Worm (Caenorhabditis elegans) whole organism, young adult: Measurements from ENCODE around the gene F41G3.3.

Experiments used
- B0261.1 ChIP-seq: sonication (generic microtip); optimal IDR thresholded peaks from 2 replicates; lab custom pipeline; 2016; ENCODE audit warnings: mild to moderate bottlenecking, missing genetic modification characterization, moderate library complexity, missing compliant biosample characterization
- B0336.3 ChIP-seq: fragments of 200-800 bp; sonication (Bioruptor generic); IDR thresholded peaks from 2 replicates; pipeline ENCODE4 v1.3.6; 2022; ENCODE audit warnings: missing genetic modification characterization, missing compliant biosample characterization
- C06A6.2 ChIP-seq: fragments of 200-800 bp; sonication (Bioruptor generic); conservative IDR thresholded peaks from 2 replicates; pipeline ENCODE4 v1.3.6; 2022; ENCODE audit warnings: missing genetic modification characterization, missing compliant biosample characterization
- K11D2.4 ChIP-seq: fragments of 200-800 bp; sonication (Bioruptor generic); IDR thresholded peaks from 2 replicates; pipeline ENCODE4 v1.3.6; 2022; ENCODE audit warnings: missing genetic modification reagents, missing genetic modification characterization, missing compliant biosample characterization
- ZK185.1 ChIP-seq: sonication (generic microtip); optimal IDR thresholded peaks from 2 replicates; lab custom pipeline; 2016; ENCODE audit warnings: mild to moderate bottlenecking, missing genetic modification characterization, missing compliant biosample characterization; ENCODE audit not compliant: poor library complexity, severe bottlenecking
- akir-1 ChIP-seq: fragments of 200-800 bp; sonication (Bioruptor generic); optimal IDR thresholded peaks from 2 replicates; lab custom pipeline; 2018; ENCODE audit warnings: mild to moderate bottlenecking, missing genetic modification characterization, moderate library complexity, missing compliant biosample characterization
- ama-1 ChIP-seq, 3 experiments: fragments of 150-350 bp in 1 of 3; sonication (generic microtip) in 2 of 3; optimal IDR thresholded peaks; 2 replicates each; lab custom pipeline; 2014 to 2018; ENCODE audit warnings: missing biosample characterization in 2 of 3, missing genetic modification characterization in 2 of 3, missing genetic modification reagents in 2 of 3
- atf-7 ChIP-seq: sonication (generic microtip); optimal IDR thresholded peaks from 2 replicates; lab custom pipeline; 2017; ENCODE audit warnings: mild to moderate bottlenecking, missing genetic modification characterization, missing compliant biosample characterization
- attf-5 ChIP-seq: fragments of 200-800 bp; sonication (Bioruptor generic); optimal IDR thresholded peaks from 2 replicates; lab custom pipeline; 2018; ENCODE audit warnings: mild to moderate bottlenecking, missing genetic modification characterization, missing compliant biosample characterization
- egl-18 ChIP-seq: fragments of 200-800 bp; sonication (Bioruptor generic); IDR thresholded peaks from 2 replicates; pipeline ENCODE4 v1.3.6; 2022; ENCODE audit warnings: missing genetic modification reagents, missing genetic modification characterization, missing compliant biosample characterization
- egl-44 ChIP-seq: fragments of 200-800 bp; sonication (Bioruptor generic); IDR thresholded peaks from 2 replicates; pipeline ENCODE4 v1.3.6; 2022; ENCODE audit warnings: missing genetic modification reagents, missing genetic modification characterization, missing compliant biosample characterization
- egrh-3 ChIP-seq: fragments of 200-800 bp; sonication (Bioruptor generic); IDR thresholded peaks from 2 replicates; pipeline ENCODE4 v1.3.6; 2022; ENCODE audit warnings: missing genetic modification reagents, missing genetic modification characterization, missing compliant biosample characterization
- ets-4 ChIP-seq: fragments of 200-800 bp; sonication (Bioruptor generic); optimal IDR thresholded peaks from 2 replicates; lab custom pipeline; 2018; ENCODE audit warnings: mild to moderate bottlenecking, missing genetic modification characterization, missing compliant biosample characterization
- hmg-1.2 ChIP-seq: fragments of 200-800 bp; sonication (Bioruptor generic); IDR thresholded peaks from 2 replicates; pipeline ENCODE4 v1.3.6; 2022; ENCODE audit warnings: missing genetic modification reagents, missing genetic modification characterization, missing compliant biosample characterization
- hsf-1 ChIP-seq: fragments of 200-800 bp; sonication (Bioruptor generic); IDR thresholded peaks from 2 replicates; pipeline ENCODE4 v1.3.6; 2022; ENCODE audit warnings: missing genetic modification reagents, missing genetic modification characterization, missing compliant biosample characterization
- lag-1 ChIP-seq: fragments of 200-800 bp; sonication (Bioruptor generic); IDR thresholded peaks from 2 replicates; pipeline ENCODE4 v1.3.6; 2022; ENCODE audit warnings: missing genetic modification reagents, missing genetic modification characterization, missing compliant biosample characterization
- let-607 ChIP-seq, 2 experiments: fragments of 200-800 bp in 1 of 2; sonication (Bioruptor generic) in 1 of 2; sonication (generic microtip) in 1 of 2; optimal IDR thresholded peaks; 2 replicates each; lab custom pipeline; 2016 to 2018; ENCODE audit warnings: mild to moderate bottlenecking in 2 of 2, missing compliant biosample characterization in 2 of 2, missing genetic modification characterization in 2 of 2, moderate library complexity in 2 of 2, missing genotype in 1 of 2
- lin-26 ChIP-seq: fragments of 200-800 bp; sonication (Bioruptor generic); IDR thresholded peaks from 2 replicates; pipeline ENCODE4 v1.3.6; 2022; ENCODE audit warnings: missing genetic modification reagents, missing genetic modification characterization, missing compliant biosample characterization
- lin-35 ChIP-seq, 3 experiments: fragments of 150-350 bp in 2 of 3; sonication (generic microtip) in 1 of 3; optimal IDR thresholded peaks; 2 replicates each; lab custom pipeline; 2014 to 2018; ENCODE audit warnings: missing biosample characterization in 3 of 3, missing genetic modification characterization in 3 of 3, missing genetic modification reagents in 3 of 3
- lir-1 ChIP-seq: fragments of 200-800 bp; sonication (Bioruptor generic); conservative IDR thresholded peaks from 2 replicates; pipeline ENCODE4 v1.3.6; 2022; ENCODE audit warnings: missing genetic modification reagents, missing genetic modification characterization, missing compliant biosample characterization
- madf-10 ChIP-seq: sonication (generic microtip); optimal IDR thresholded peaks from 2 replicates; lab custom pipeline; 2016; ENCODE audit warnings: mild to moderate bottlenecking, missing genetic modification characterization, missing compliant biosample characterization
- mxl-1 ChIP-seq: sonication (generic microtip); optimal IDR thresholded peaks from 2 replicates; lab custom pipeline; 2016; ENCODE audit warnings: missing genetic modification characterization, missing compliant biosample characterization
- nhr-120 ChIP-seq: fragments of 200-800 bp; sonication (Bioruptor generic); IDR thresholded peaks from 2 replicates; pipeline ENCODE4 v1.3.6; 2022; ENCODE audit warnings: missing genetic modification characterization, missing compliant biosample characterization
- nhr-80 ChIP-seq: sonication (generic microtip); optimal IDR thresholded peaks from 2 replicates; lab custom pipeline; 2016; ENCODE audit warnings: missing genetic modification characterization, missing compliant biosample characterization
- rpc-1 ChIP-seq, 2 experiments: fragments of 150-350 bp in 1 of 2; sonication (generic microtip) in 1 of 2; optimal IDR thresholded peaks; 2 replicates each; lab custom pipeline; 2014 to 2018; ENCODE audit warnings: missing biosample characterization in 1 of 2, missing genetic modification characterization in 1 of 2, missing genetic modification reagents in 1 of 2, missing genotype in 1 of 2
- snpc-1.3 ChIP-seq: sonication (generic microtip); optimal IDR thresholded peaks from 2 replicates; lab custom pipeline; 2017; ENCODE audit warnings: missing genetic modification characterization, mild to moderate bottlenecking, missing compliant biosample characterization, antibody characterized with exemption, moderate library complexity, missing genotype, missing genetic modification reagents; ENCODE audit not compliant: insufficient read depth
- snpc-3.4 ChIP-seq: sonication (generic microtip); optimal IDR thresholded peaks from 2 replicates; lab custom pipeline; 2017; ENCODE audit warnings: missing genetic modification characterization, mild to moderate bottlenecking, missing compliant biosample characterization, antibody characterized with exemption, moderate library complexity, missing genotype, missing genetic modification reagents
- snpc-4 ChIP-seq, 5 experiments: fragments of 150-350 bp in 1 of 5; sonication (generic microtip) in 4 of 5; optimal IDR thresholded peaks; 2 replicates each; lab custom pipeline; 2014 to 2018; ENCODE audit warnings: missing genetic modification characterization in 5 of 5, missing biosample characterization in 3 of 5, antibody characterized with exemption in 2 of 5, mild to moderate bottlenecking in 2 of 5, missing compliant biosample characterization in 2 of 5, missing genotype in 2 of 5, moderate library complexity in 2 of 5, missing genetic modification reagents in 1 of 5
- tbp1 ChIP-seq: fragments of 200-800 bp; sonication (Bioruptor generic); optimal IDR thresholded peaks from 2 replicates; lab custom pipeline; 2018; ENCODE audit warnings: mild to moderate bottlenecking, missing genetic modification characterization, missing compliant biosample characterization
- unc-130 ChIP-seq: sonication (generic microtip); optimal IDR thresholded peaks from 2 replicates; lab custom pipeline; 2016; ENCODE audit warnings: missing genetic modification reagents, missing genetic modification characterization, missing compliant biosample characterization
- ztf-18 ChIP-seq: sonication (generic microtip); optimal IDR thresholded peaks from 2 replicates; lab custom pipeline; 2016; ENCODE audit warnings: missing genotype, mild to moderate bottlenecking, missing genetic modification characterization, missing compliant biosample characterization

F41G3.3 gene

DNA sequence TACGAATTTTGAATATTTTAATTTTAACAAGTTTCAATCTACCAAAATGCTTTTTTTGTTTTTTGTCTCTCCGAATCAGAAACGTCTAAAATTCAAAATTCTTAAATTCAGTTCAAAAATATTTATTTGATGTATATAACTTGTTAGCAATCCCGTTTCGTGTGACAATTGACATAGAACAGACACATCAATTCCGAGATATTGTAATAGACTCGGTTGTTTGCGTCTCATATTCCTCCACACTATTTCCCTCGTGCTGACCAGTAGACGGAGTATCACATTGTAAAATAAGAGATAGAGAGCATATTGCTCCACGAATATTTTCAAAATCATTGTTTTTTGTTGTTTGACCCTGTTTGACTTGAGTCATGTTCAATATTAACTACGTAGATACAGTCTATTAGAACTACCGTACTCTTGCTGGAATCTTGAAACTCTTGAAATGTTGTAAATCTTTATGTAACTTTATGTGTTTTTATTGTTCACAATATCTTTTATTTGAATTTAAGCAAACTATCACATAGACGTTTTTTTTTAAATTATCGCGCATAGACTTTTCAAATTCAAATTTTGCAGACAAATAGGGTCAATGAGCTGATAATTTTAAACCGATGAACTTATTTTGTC lies 32.5 kb downstream of the F41G3.3 start, which contains the start of gene T13C2.3:
T13C2.3 (plus strand) TSS at position 577 of the 627 bp plus-strand sequence.
- TF ChIP-seq hmg-1.2 (peak; percentile 34), lin-35 (GFP tag; optimal IDR thresholded peaks at IDR 0.05; lab: Kevin White, UChicago) (no peak)

DNA sequence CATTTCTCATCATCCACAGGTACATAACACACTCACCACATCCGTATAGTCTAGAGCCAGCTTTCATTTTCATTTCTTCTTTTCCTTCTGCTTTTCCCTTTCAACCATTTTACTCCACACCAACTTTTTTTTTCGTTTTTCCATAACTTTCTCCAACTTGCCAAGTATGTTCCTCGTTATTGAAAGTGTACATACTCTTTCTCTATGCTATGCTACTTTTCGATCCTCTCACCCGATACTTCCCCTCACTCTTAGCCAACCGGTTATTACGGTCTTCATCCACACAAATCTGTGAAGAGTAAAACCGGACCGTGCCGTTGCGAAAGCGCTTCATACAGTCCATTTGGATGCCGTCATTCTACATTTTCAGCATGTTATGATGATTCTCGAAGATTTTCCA lies 35.6 kb downstream of the F41G3.3 start, which contains the start of gene T13C2.2:
T13C2.2 (plus strand) TSS at position 301 of the 400 bp plus-strand sequence.
- TF ChIP-seq snpc-3.4 (tag; lab: Kevin White, UChicago) (no peak), ZK185.1 (tag; lab: Kevin White, UChicago) (no peak), nhr-120 (GFP tag; lab: Robert Waterston, UW) (no peak), egrh-3 (no peak), akir-1 (GFP tag; lab: Kevin White, UChicago) (no peak), ama-1 (optimal IDR thresholded peaks at IDR 0.05; lab: Kevin White, UChicago) (no peak), ama-1 (GFP tag; optimal IDR thresholded peaks at IDR 0.05; lab: Kevin White, UChicago) (no peak), K11D2.4 (GFP tag; lab: Robert Waterston, UW) (no peak), madf-10 (tag; lab: Kevin White, UChicago) (no peak), C06A6.2 (GFP tag; lab: Robert Waterston, UW) (no peak), hsf-1 (GFP tag; lab: Robert Waterston, UW) (no peak)

- TF ChIP-seq hmg-1.2 (peak; percentile 25; the same call in 1 of the 2 replicates), rpc-1 (optimal IDR thresholded peaks at IDR 0.05; lab: Kevin White, UChicago) (peak; percentile 22), rpc-1 (tag; optimal IDR thresholded peaks at IDR 0.05; lab: Kevin White, UChicago) (peak; percentile 55), lin-26 (peak; percentile 73; the same call in 1 of the 2 replicates), tbp1 (GFP tag; lab: Kevin White, UChicago) (peak; percentile 81), B0261.1 (tag; lab: Kevin White, UChicago) (peak; percentile 60)
- TF ChIP-seq, all 124 proteins: peak for 5; not testable (repeated sequence) for 119
Measured at ce11 chrII:6797771-6798440, 41.6 kb downstream of the F41G3.3 start.

ce11 chrII:6800104-6800711 lies 43.9 kb downstream of the F41G3.3 start, which contains the start of gene F31E8.4:
TSS of gene F31E8.4 (minus strand) at chrII:6800154.
- TF ChIP-seq hmg-1.2 = peak; percentile 46; the same call in 1 of the 2 replicates
- TF ChIP-seq snpc-1.3 (tag; lab: Kevin White, UChicago) = no peak
- peak; percentile 83 for TF ChIP-seq nhr-80 (tag; lab: Kevin White, UChicago)
- TF ChIP-seq atf-7 (tag; lab: Kevin White, UChicago) = no peak

DNA sequence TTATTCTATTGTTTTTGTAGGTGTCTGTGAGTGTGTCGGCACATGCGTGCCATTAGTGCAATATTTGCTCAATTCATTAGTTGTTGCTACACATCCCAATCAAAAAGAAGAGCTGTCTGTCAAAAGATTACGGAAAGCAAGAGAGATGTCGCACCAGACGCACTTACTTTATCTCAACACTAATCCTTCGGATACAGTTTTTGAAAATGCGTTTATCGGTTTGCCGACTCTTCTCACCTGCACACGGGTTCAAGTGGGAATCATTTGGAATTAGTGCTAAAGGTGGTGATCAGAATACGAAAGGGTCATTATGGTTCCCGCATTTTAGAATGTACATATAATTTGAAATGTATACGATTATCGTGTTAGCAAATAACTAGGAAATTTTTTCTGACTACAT lies 44.9 kb downstream of the F41G3.3 start:
- TF ChIP-seq lir-1 (GFP tag; lab: Robert Waterston, UW) = no peak
- TF ChIP-seq let-607 (tag; optimal IDR thresholded peaks at IDR 0.05; lab: Kevin White, UChicago) = no peak
- no peak for TF ChIP-seq mxl-1
- TF ChIP-seq hmg-1.2 = no peak
- TF ChIP-seq ets-4 (GFP tag; lab: Kevin White, UChicago) = no peak
- no peak for TF ChIP-seq snpc-4 (GFP tag; optimal IDR thresholded peaks at IDR 0.05; lab: Kevin White, UChicago)
- no peak for TF ChIP-seq snpc-4 (tag; optimal IDR thresholded peaks at IDR 0.05; lab: Kevin White, UChicago)
- TF ChIP-seq unc-130 (GFP tag; lab: Kevin White, UChicago) = no peak
- TF ChIP-seq B0336.3 (GFP tag; lab: Robert Waterston, UW) = no peak
- no peak for TF ChIP-seq egl-44
- no peak for TF ChIP-seq attf-5 (GFP tag; lab: Kevin White, UChicago)
- TF ChIP-seq egl-18 (GFP tag; lab: Robert Waterston, UW) = no peak
- TF ChIP-seq ztf-18 (tag; lab: Kevin White, UChicago) = no peak
- no peak for TF ChIP-seq C06A6.2 (GFP tag; lab: Robert Waterston, UW)
- TF ChIP-seq lag-1 (GFP tag; lab: Robert Waterston, UW) = no peak
